Fruit fly (Drosophila melanogaster) S2 (cell line): ENCODE data around the gene Syx4.
A peak's percentile ranks its signal among the peaks of the same experiment; 100 is the strongest.

Experiments used
- CG8478 ChIP-seq: fragments of >200 bp; optimal IDR thresholded peaks from 2 replicates; lab custom pipeline; 2018
- CTCF ChIP-seq, 2 experiments: fragments of >200 bp; optimal IDR thresholded peaks; 2 replicates each; lab custom pipeline; 2018

Gene Syx4

dm6 chrX:2738663-2739062, 5.2 kb downstream of the Syx4 start, which contains the start of gene crm:
Gene crm, minus strand, starts transcription at chrX:2738773.
- no peak for TF ChIP-seq CG8478 (lab: Kevin White, UChicago)
- peak in 1 of 2 experiments; percentile 27 for TF ChIP-seq CTCF (optimal IDR thresholded peaks at IDR 0.05; lab: Kevin White, UChicago)

dm6 chrX:2732127-2732526, 11.7 kb downstream of the Syx4 start, which contains the start of the genes ttm50 and CG2712:
Gene ttm50, minus strand, starts transcription at chrX:2732190.
Gene CG2712, plus strand, starts transcription at chrX:2732469.
- TF ChIP-seq CTCF (optimal IDR thresholded peaks at IDR 0.05; lab: Kevin White, UChicago) (no peak), CG8478 (lab: Kevin White, UChicago) (no peak)

dm6 chrX:2727506-2727905, 16.4 kb downstream of the Syx4 start, which contains the start of gene dwg:
Gene dwg, plus strand, starts transcription at chrX:2727698.
- TF ChIP-seq CG8478 (lab: Kevin White, UChicago) (no peak), CTCF (optimal IDR thresholded peaks at IDR 0.05; lab: Kevin White, UChicago) (no peak)

- TF ChIP-seq CTCF (optimal IDR thresholded peaks at IDR 0.05; lab: Kevin White, UChicago) (no peak), CG8478 (lab: Kevin White, UChicago) (no peak)
Observed at dm6 chrX:2726420-2726819, 17.5 kb downstream of the Syx4 start, which contains the start of gene vilya. Gene vilya, plus strand, starts transcription at chrX:2726678.

dm6 chrX:2720122-2720521, 23.8 kb downstream of the Syx4 start, which contains the start of gene CG2701:
Gene CG2701, minus strand, starts transcription at chrX:2720327.
- TF ChIP-seq CG8478 (lab: Kevin White, UChicago) (no peak), CTCF (optimal IDR thresholded peaks at IDR 0.05; lab: Kevin White, UChicago) (no peak)

- no peak for TF ChIP-seq CTCF (optimal IDR thresholded peaks at IDR 0.05; lab: Kevin White, UChicago)
- no peak for TF ChIP-seq CG8478 (lab: Kevin White, UChicago)
Observed at dm6 chrX:2714730-2715129, 29.1 kb downstream of the Syx4 start.

dm6 chrX:2713776-2714175, 30.1 kb downstream of the Syx4 start, which contains the start of the genes CG2685 and CG2694:
Gene CG2685, minus strand, starts transcription at chrX:2713960.
Gene CG2694, plus strand, starts transcription at chrX:2714079.
- TF ChIP-seq CTCF (optimal IDR thresholded peaks at IDR 0.05; lab: Kevin White, UChicago), result no peak

- TF ChIP-seq CG8478 (lab: Kevin White, UChicago) (no peak), CTCF (optimal IDR thresholded peaks at IDR 0.05; lab: Kevin White, UChicago) (no peak)
Observed at dm6 chrX:2708156-2708734, 35.6 kb downstream of the Syx4 start, which contains the start of gene CG2681. Gene CG2681, plus strand, starts transcription at chrX:2708684.

dm6 chrX:2707377-2708090, 36.3 kb downstream of the Syx4 start, which contains the start of gene CG2680:
Gene CG2680, minus strand, starts transcription at chrX:2707427.
- no peak for TF ChIP-seq CG8478 (lab: Kevin White, UChicago)
- no peak for TF ChIP-seq CTCF (optimal IDR thresholded peaks at IDR 0.05; lab: Kevin White, UChicago)

dm6 chrX:2704134-2704773, 39.6 kb downstream of the Syx4 start, which contains the start of gene eIF2Bbeta:
Gene eIF2Bbeta, plus strand, starts transcription at chrX:2704571.
- TF ChIP-seq CTCF (optimal IDR thresholded peaks at IDR 0.05; lab: Kevin White, UChicago) (no peak), CG8478 (lab: Kevin White, UChicago) (no peak)

- TF ChIP-seq CG8478 (lab: Kevin White, UChicago) (no peak), CTCF (optimal IDR thresholded peaks at IDR 0.05; lab: Kevin White, UChicago) (no peak)
Observed at dm6 chrX:2703693-2704092, 40.2 kb downstream of the Syx4 start, which contains the start of gene Ugalt. Gene Ugalt, minus strand, starts transcription at chrX:2703852.

dm6 chrX:2698064-2698894, 45.6 kb downstream of the Syx4 start, which contains the start of the genes Spg7 and Lint-O:
Gene Spg7, minus strand, starts transcription at chrX:2698211.
Gene Lint-O, plus strand, starts transcription at chrX:2698701.
- TF ChIP-seq CG8478 (lab: Kevin White, UChicago) (no peak), CTCF (optimal IDR thresholded peaks at IDR 0.05; lab: Kevin White, UChicago) (no peak)

dm6 chrX:2693786-2694185, 50.1 kb downstream of the Syx4 start, which contains the start of gene dyw:
Gene dyw, minus strand, starts transcription at chrX:2693886.
- TF ChIP-seq CG8478 (lab: Kevin White, UChicago) (no peak), CTCF (optimal IDR thresholded peaks at IDR 0.05; lab: Kevin White, UChicago) (no peak)
